Fruit fly (Drosophila melanogaster) whole organism, embryonic: ENCODE results near the gene trk.

Experiments
- Aef1 ChIP-seq: fragments of 200-800 bp; sonication (Bioruptor generic); IDR thresholded peaks from 3 replicates; pipeline ENCODE4 v1.3.6; 2022; ENCODE audit warnings: missing biosample characterization, missing genetic modification characterization
- B-H1 ChIP-seq: fragments of 200-800 bp; sonication (Bioruptor generic); IDR thresholded peaks from 3 replicates; pipeline ENCODE4 v1.3.6; 2022; ENCODE audit warnings: missing biosample characterization, missing genetic modification characterization
- BEAF-32 ChIP-seq: fragments of 200-800 bp; sonication (Bioruptor generic); optimal IDR thresholded peaks from 3 replicates; lab custom pipeline; 2017; ENCODE audit warnings: missing biosample characterization, missing genetic modification characterization, mild to moderate bottlenecking, moderate library complexity, missing genetic modification reagents
- CG10565 ChIP-seq: fragments of 200-800 bp; sonication (Bioruptor generic); optimal IDR thresholded peaks from 3 replicates; lab custom pipeline; 2016; ENCODE audit warnings: missing biosample characterization, mild to moderate bottlenecking, missing genetic modification characterization
- CG11695 ChIP-seq: fragments of 200-800 bp; sonication (Bioruptor generic); IDR thresholded peaks from 3 replicates; pipeline ENCODE4 v1.3.6; 2022; ENCODE audit warnings: missing biosample characterization, missing genetic modification characterization
- CG1603 ChIP-seq: fragments of 200-800 bp; sonication (Bioruptor generic); optimal IDR thresholded peaks from 2 replicates; lab custom pipeline; 2019; ENCODE audit warnings: missing biosample characterization, mild to moderate bottlenecking, missing genetic modification characterization, moderate library complexity
- CG17186 ChIP-seq: fragments of 200-800 bp; sonication (Bioruptor generic); optimal IDR thresholded peaks from 3 replicates; lab custom pipeline; 2017; ENCODE audit warnings: missing biosample characterization, missing genetic modification reagents, missing genetic modification characterization
- CG2889 ChIP-seq: fragments of 200-800 bp; sonication (Bioruptor generic); IDR thresholded peaks from 3 replicates; pipeline ENCODE4 v1.3.6; 2022; ENCODE audit warnings: missing biosample characterization, missing genetic modification characterization
- CG34224 ChIP-seq: fragments of 200-800 bp; sonication (Bioruptor generic); IDR thresholded peaks from 3 replicates; pipeline ENCODE4 v1.3.6; 2022; ENCODE audit warnings: missing biosample characterization, missing genetic modification characterization; ENCODE audit not compliant: partially characterized antibody
- CG4282 ChIP-seq: fragments of 200-800 bp; sonication (Bioruptor generic); optimal IDR thresholded peaks from 2 replicates; lab custom pipeline; 2016; ENCODE audit warnings: missing biosample characterization, missing genetic modification characterization
- CG5245 ChIP-seq: fragments of 200-800 bp; sonication (Bioruptor generic); optimal IDR thresholded peaks from 3 replicates; lab custom pipeline; 2016; ENCODE audit warnings: missing biosample characterization, missing genetic modification characterization
- CG5953 ChIP-seq: fragments of 200-800 bp; sonication (Bioruptor generic); IDR thresholded peaks from 2 replicates; pipeline ENCODE4 v1.3.6; 2022; ENCODE audit warnings: missing biosample characterization, missing genetic modification characterization
- CG6254 ChIP-seq: fragments of 200-800 bp; sonication (Bioruptor generic); optimal IDR thresholded peaks from 3 replicates; lab custom pipeline; 2017; ENCODE audit warnings: mild to moderate bottlenecking, missing biosample characterization, missing genetic modification reagents, missing genetic modification characterization
- CG6272 ChIP-seq: fragments of 200-800 bp; sonication (Bioruptor generic); IDR thresholded peaks from 2 replicates; pipeline ENCODE4 v1.3.6; 2022; ENCODE audit warnings: missing biosample characterization, missing genetic modification characterization
- CG7357 ChIP-seq: fragments of 200-800 bp; sonication (Bioruptor generic); IDR thresholded peaks from 3 replicates; pipeline ENCODE4 v1.3.6; 2022; ENCODE audit warnings: missing biosample characterization, missing genetic modification characterization
- CG7786 ChIP-seq: fragments of 200-800 bp; sonication (Bioruptor generic); optimal IDR thresholded peaks from 2 replicates; lab custom pipeline; 2016; ENCODE audit warnings: missing biosample characterization, missing genetic modification characterization
- Chrac-16 ChIP-seq: fragments of 200-800 bp; sonication (Bioruptor generic); optimal IDR thresholded peaks from 3 replicates; lab custom pipeline; 2016; ENCODE audit warnings: missing biosample characterization, missing genetic modification characterization
- Doc2 ChIP-seq: fragments of 200-800 bp; sonication (Bioruptor generic); IDR thresholded peaks from 2 replicates; pipeline ENCODE4 v1.3.6; 2022; ENCODE audit warnings: missing biosample characterization, missing genetic modification characterization
- Dref ChIP-seq: fragments of 200-800 bp; sonication (Bioruptor generic); IDR thresholded peaks from 2 replicates; pipeline ENCODE4 v1.3.6; 2022; ENCODE audit warnings: missing biosample characterization, missing genetic modification characterization
- Fer3 ChIP-seq: fragments of 200-800 bp; sonication (Bioruptor generic); optimal IDR thresholded peaks from 2 replicates; lab custom pipeline; 2018; ENCODE audit warnings: missing biosample characterization, mild to moderate bottlenecking, missing genetic modification characterization, moderate library complexity
- Hey ChIP-seq: fragments of 200-800 bp; sonication (Bioruptor generic); optimal IDR thresholded peaks from 3 replicates; lab custom pipeline; 2018; ENCODE audit warnings: missing biosample characterization, mild to moderate bottlenecking, missing genetic modification characterization
- Kr ChIP-seq: fragments of 200-800 bp; sonication (Bioruptor generic); optimal IDR thresholded peaks from 2 replicates; lab custom pipeline; 2017; ENCODE audit warnings: missing biosample characterization, mild to moderate bottlenecking, missing genetic modification characterization
- MESR4 ChIP-seq: fragments of 200-800 bp; sonication (Bioruptor generic); optimal IDR thresholded peaks from 2 replicates; lab custom pipeline; 2018; ENCODE audit warnings: missing biosample characterization, mild to moderate bottlenecking, missing genetic modification characterization, moderate library complexity
- Oaz ChIP-seq: fragments of 200-800 bp; sonication (Bioruptor generic); IDR thresholded peaks from 2 replicates; pipeline ENCODE4 v1.3.6; 2022; ENCODE audit warnings: missing biosample characterization, missing genetic modification characterization
- Pdp1 ChIP-seq, 2 experiments: fragments of 200-800 bp; sonication (Bioruptor generic); optimal IDR thresholded peaks; 3 replicates each; lab custom pipeline; 2016; ENCODE audit warnings: missing biosample characterization in 2 of 2, missing genetic modification characterization in 2 of 2, mild to moderate bottlenecking in 1 of 2, moderate library complexity in 1 of 2
- Sin3A ChIP-seq: fragments of >200 bp; optimal IDR thresholded peaks from 2 replicates; lab custom pipeline; 2018
- TFAM ChIP-seq: fragments of 200-800 bp; sonication (Bioruptor generic); optimal IDR thresholded peaks from 2 replicates; lab custom pipeline; 2017; ENCODE audit warnings: missing biosample characterization, missing genetic modification characterization, inconsistent platforms
- Trl ChIP-seq, 3 experiments: fragments of >200 bp in 2 of 3; fragments of 200-800 bp in 1 of 3; sonication (Bioruptor generic) in 1 of 3; optimal IDR thresholded peaks; 2 replicates in 1 of 3; 3 replicates in 2 of 3; lab custom pipeline; 2016 to 2017; ENCODE audit warnings: missing biosample characterization in 1 of 3, missing genetic modification characterization in 1 of 3
- ara ChIP-seq: fragments of 200-800 bp; sonication (Bioruptor generic); IDR thresholded peaks from 2 replicates; pipeline ENCODE4 v1.3.6; 2022; ENCODE audit warnings: missing biosample characterization, missing genetic modification characterization
- btn ChIP-seq: fragments of 200-800 bp; sonication (Bioruptor generic); optimal IDR thresholded peaks from 2 replicates; lab custom pipeline; 2016; ENCODE audit warnings: missing biosample characterization, missing genetic modification characterization
- chif ChIP-seq, 2 experiments: fragments of 200-800 bp; sonication (Bioruptor generic); optimal IDR thresholded peaks; 3 replicates each; lab custom pipeline; 2016; ENCODE audit warnings: missing biosample characterization in 2 of 2, missing genetic modification characterization in 2 of 2
- chn ChIP-seq: fragments of 200-800 bp; sonication (Bioruptor generic); optimal IDR thresholded peaks from 2 replicates; lab custom pipeline; 2016; ENCODE audit warnings: missing biosample characterization, missing genetic modification characterization
- crc ChIP-seq: fragments of 200-800 bp; sonication (Bioruptor generic); optimal IDR thresholded peaks from 2 replicates; lab custom pipeline; 2016; ENCODE audit warnings: missing biosample characterization, missing genetic modification characterization
- dan ChIP-seq: fragments of 200-800 bp; sonication (Bioruptor generic); IDR thresholded peaks from 2 replicates; pipeline ENCODE4 v1.3.6; 2022; ENCODE audit warnings: missing biosample characterization, missing genetic modification characterization
- dm ChIP-seq: fragments of 200-800 bp; sonication (Bioruptor generic); optimal IDR thresholded peaks from 3 replicates; lab custom pipeline; 2016; ENCODE audit warnings: missing biosample characterization, missing genetic modification characterization
- gsb-n ChIP-seq: fragments of 200-800 bp; sonication (Bioruptor generic); optimal IDR thresholded peaks from 3 replicates; lab custom pipeline; 2018; ENCODE audit warnings: missing biosample characterization, mild to moderate bottlenecking, missing genetic modification characterization
- gt ChIP-seq: fragments of 200-800 bp; sonication (Bioruptor generic); IDR thresholded peaks from 2 replicates; pipeline ENCODE4 v1.3.6; 2022; ENCODE audit warnings: missing biosample characterization, missing genetic modification characterization
- hbn ChIP-seq: fragments of 200-800 bp; sonication (Bioruptor generic); IDR thresholded peaks from 2 replicates; pipeline ENCODE4 v1.3.6; 2022; ENCODE audit warnings: missing biosample characterization, missing genetic modification characterization; ENCODE audit not compliant: partially characterized antibody
- ind ChIP-seq: fragments of 200-800 bp; sonication (Bioruptor generic); optimal IDR thresholded peaks from 3 replicates; lab custom pipeline; 2016; ENCODE audit warnings: missing biosample characterization, missing genetic modification characterization
- jumu ChIP-seq: fragments of 200-800 bp; sonication (Bioruptor generic); optimal IDR thresholded peaks from 3 replicates; lab custom pipeline; 2016; ENCODE audit warnings: missing biosample characterization, missing genetic modification characterization
- lov ChIP-seq, 2 experiments: fragments of 200-800 bp in 1 of 2; fragments of >200 bp in 1 of 2; sonication (Bioruptor generic) in 1 of 2; IDR thresholded peaks in 1 of 2; optimal IDR thresholded peaks in 1 of 2; 2 replicates in 1 of 2; 3 replicates in 1 of 2; pipeline versions ENCODE4 v1.3.6 to Lab custom; 2017 to 2022; ENCODE audit warnings: missing biosample characterization in 1 of 2, missing genetic modification characterization in 1 of 2
- mirr ChIP-seq: fragments of 200-800 bp; sonication (Bioruptor generic); optimal IDR thresholded peaks from 3 replicates; lab custom pipeline; 2018; ENCODE audit warnings: missing biosample characterization, mild to moderate bottlenecking, missing genetic modification characterization
- nerfin-2 ChIP-seq: fragments of 200-800 bp; sonication (Bioruptor generic); IDR thresholded peaks from 2 replicates; pipeline ENCODE4 v1.3.6; 2022; ENCODE audit warnings: missing biosample characterization, missing genetic modification characterization; ENCODE audit not compliant: partially characterized antibody
- rib ChIP-seq: fragments of 200-800 bp; sonication (Bioruptor generic); IDR thresholded peaks from 2 replicates; pipeline ENCODE4 v1.3.6; 2022; ENCODE audit warnings: missing biosample characterization, missing genetic modification characterization
- scrt ChIP-seq: fragments of 200-800 bp; sonication (Bioruptor generic); optimal IDR thresholded peaks from 2 replicates; lab custom pipeline; 2018; ENCODE audit warnings: missing biosample characterization, mild to moderate bottlenecking, missing genetic modification characterization, moderate library complexity
- sug ChIP-seq: fragments of 200-800 bp; optimal IDR thresholded peaks from 2 replicates; lab custom pipeline; 2019; ENCODE audit warnings: missing biosample characterization, mild to moderate bottlenecking, missing genetic modification characterization, moderate library complexity
- tap ChIP-seq: fragments of 200-800 bp; optimal IDR thresholded peaks from 3 replicates; lab custom pipeline; 2019; ENCODE audit warnings: missing biosample characterization, mild to moderate bottlenecking, missing genetic modification characterization, moderate library complexity
- wor ChIP-seq: fragments of 200-800 bp; sonication (Bioruptor generic); IDR thresholded peaks from 2 replicates; pipeline ENCODE4 v1.3.6; 2022; ENCODE audit warnings: missing biosample characterization, missing genetic modification characterization
- zen2 ChIP-seq: fragments of 200-800 bp; sonication (Bioruptor generic); IDR thresholded peaks from 3 replicates; pipeline ENCODE4 v1.3.6; 2022; ENCODE audit warnings: missing biosample characterization, missing genetic modification characterization; ENCODE audit not compliant: partially characterized antibody

trk gene

DNA sequence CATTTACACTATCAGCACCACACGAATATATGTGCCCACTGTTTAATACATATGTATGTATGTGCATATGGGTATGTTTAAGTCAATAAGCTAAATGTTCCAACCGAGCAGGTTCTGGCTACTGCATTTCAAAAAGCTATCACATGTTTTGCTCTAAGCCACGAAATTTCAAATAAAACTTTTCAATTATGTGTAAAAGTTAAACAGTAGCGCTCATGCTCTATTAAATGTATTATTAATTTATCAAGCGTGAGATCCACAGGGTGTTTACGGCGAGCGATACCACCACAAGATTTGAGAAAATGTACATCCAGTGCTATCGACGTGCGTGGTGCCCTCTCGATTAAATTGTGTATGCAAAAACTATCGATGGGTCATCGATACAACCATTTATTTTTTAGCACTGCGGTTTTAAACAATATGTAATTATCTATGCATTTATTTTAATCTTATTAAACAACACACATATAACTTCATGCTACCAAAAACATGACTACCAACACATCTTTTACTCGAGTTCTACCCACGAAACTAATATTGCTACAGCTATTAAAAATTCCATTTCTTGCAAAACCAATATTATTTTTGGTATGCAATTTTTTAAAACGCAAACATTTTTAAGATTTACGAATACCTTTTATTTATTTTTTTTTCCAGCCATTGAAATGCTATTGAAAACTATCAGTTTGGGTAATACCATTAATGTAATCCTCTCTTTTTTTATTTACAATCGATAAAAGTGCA, 11.2 kb downstream of the trk start, which contains the start of gene Pten (continued):
- TF ChIP-seq Fer3 (tag; lab: Kevin White, UChicago) (peak; percentile 61), CG5953 (no peak), rib (GFP tag; lab: Robert Waterston, UW) (no peak), Oaz (no peak), dm (GFP tag; lab: Kevin White, UChicago) (no peak), chn (GFP tag; lab: Kevin White, UChicago) (peak; percentile 73), wor (GFP tag; lab: Robert Waterston, UW) (no peak), gsb-n (tag; lab: Kevin White, UChicago) (no peak), Dref (peak; percentile 97), CG11695 (GFP tag; lab: Robert Waterston, UW) (peak; percentile 73; the same call in 1 of the 3 replicates), CG6254 (GFP tag; lab: Kevin White, UChicago) (peak; percentile 100), lov (optimal IDR thresholded peaks at IDR 0.05; lab: Kevin White, UChicago) (no peak), lov (GFP tag; IDR thresholded peaks at IDR 0.05; lab: Robert Waterston, UW) (no peak), Aef1 (GFP tag; lab: Robert Waterston, UW) (no peak; the same call in 2 of the 3 replicates), CG2889 (no peak), Pdp1 (GFP tag; optimal IDR thresholded peaks at IDR 0.05; lab: Kevin White, UChicago) (peak; percentile 56 to 60), Kr (GFP tag; lab: Kevin White, UChicago) (no peak), chif (GFP tag; optimal IDR thresholded peaks at IDR 0.05; lab: Kevin White, UChicago) (peak; percentile 26 to 43), TFAM (no peak), MESR4 (GFP tag; lab: Kevin White, UChicago) (peak; percentile 92), CG7357 (GFP tag; lab: Robert Waterston, UW) (no peak; the same call in 2 of the 3 replicates), Chrac-16 (peak; percentile 68), CG1603 (tag; lab: Kevin White, UChicago) (peak; percentile 80), CG5245 (GFP tag; lab: Kevin White, UChicago) (peak; percentile 60), hbn (GFP tag; lab: Robert Waterston, UW) (peak; percentile 62), tap (tag; lab: Kevin White, UChicago) (no peak), mirr (no peak), ind (GFP tag; lab: Kevin White, UChicago) (peak; percentile 71), B-H1 (peak; percentile 58; the same call in 2 of the 3 replicates), Hey (tag; lab: Kevin White, UChicago) (no peak), CG10565 (GFP tag; lab: Kevin White, UChicago) (peak; percentile 69), dan (GFP tag; lab: Robert Waterston, UW) (no peak), crc (GFP tag; lab: Kevin White, UChicago) (peak; percentile 46), btn (GFP tag; lab: Kevin White, UChicago) (peak; percentile 23), CG4282 (GFP tag; lab: Kevin White, UChicago) (no peak), Sin3A (lab: Kevin White, UChicago) (no peak), Doc2 (GFP tag; lab: Robert Waterston, UW) (no peak), gt (GFP tag; lab: Robert Waterston, UW) (no peak), nerfin-2 (GFP tag; lab: Robert Waterston, UW) (peak; percentile 89), sug (tag; lab: Kevin White, UChicago) (peak; percentile 57), Trl (optimal IDR thresholded peaks at IDR 0.05; lab: Kevin White, UChicago) (no peak), Trl (GFP tag; optimal IDR thresholded peaks at IDR 0.05; lab: Kevin White, UChicago) (peak; percentile 78), CG34224 (GFP tag; lab: Robert Waterston, UW) (peak; percentile 80), scrt (GFP tag; lab: Kevin White, UChicago) (peak; percentile 80), BEAF-32 (GFP tag; lab: Kevin White, UChicago) (peak; percentile 88), jumu (GFP tag; lab: Kevin White, UChicago) (peak; percentile 64), ara (GFP tag; lab: Robert Waterston, UW) (no peak), CG6272 (GFP tag; lab: Robert Waterston, UW) (no peak), CG17186 (peak; percentile 44), zen2 (GFP tag; lab: Robert Waterston, UW) (no peak; the same call in 2 of the 3 replicates), CG7786 (GFP tag; lab: Kevin White, UChicago) (peak; percentile 48)
